Worm (Caenorhabditis elegans): ENCODE data around the gene daf-4.

Gene daf-4

ce11 chrIII:5642692-5643091, 17.8 kb downstream of the daf-4 start:
- no peak for TF ChIP-seq him-1 (tag; optimal IDR thresholded peaks at IDR 0.05)
- no peak for TF ChIP-seq dao-5 (tag; optimal IDR thresholded peaks at IDR 0.05)
- no peak for TF ChIP-seq W03F9.2 (tag; optimal IDR thresholded peaks at IDR 0.05)

ce11 chrIII:5653692-5654105, 28.8 kb downstream of the daf-4 start:
- TF ChIP-seq W03F9.2 (tag; optimal IDR thresholded peaks at IDR 0.05) (peak; percentile 20), dao-5 (tag; optimal IDR thresholded peaks at IDR 0.05) (no peak)

DNA sequence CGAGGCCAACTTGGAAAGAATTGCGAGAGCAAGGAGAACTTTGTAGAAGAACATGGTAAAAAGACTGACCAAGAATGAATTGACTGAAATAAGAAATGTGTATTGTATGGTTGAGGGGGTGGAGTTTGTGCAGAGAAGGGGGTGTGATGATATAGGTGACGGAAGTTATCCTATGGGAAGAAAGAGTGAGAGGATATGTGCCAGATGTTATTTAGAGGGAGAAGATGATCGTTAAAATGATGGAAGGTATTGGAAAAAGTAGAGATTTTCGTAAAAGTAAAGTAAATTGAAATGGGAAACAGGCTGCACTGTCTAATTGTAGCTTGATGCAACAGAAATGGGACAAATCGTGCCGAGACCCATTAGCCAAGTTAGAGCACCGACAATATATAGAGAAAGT, 32.0 kb downstream of the daf-4 start, which contains the start of gene sdz-21:
Gene sdz-21, minus strand, starts transcription at position 101 of the 400 bp plus-strand sequence.
- TF ChIP-seq W03F9.2 (tag; optimal IDR thresholded peaks at IDR 0.05) (no peak), him-1 (tag; optimal IDR thresholded peaks at IDR 0.05) (no peak), dao-5 (tag; optimal IDR thresholded peaks at IDR 0.05) (no peak)

- TF ChIP-seq him-1 (tag; optimal IDR thresholded peaks at IDR 0.05) (no peak), W03F9.2 (tag; optimal IDR thresholded peaks at IDR 0.05) (no peak), dao-5 (tag; optimal IDR thresholded peaks at IDR 0.05) (no peak)
Measured at ce11 chrIII:5660976-5661375, 36.0 kb downstream of the daf-4 start, which contains the start of gene F54E7.6. F54E7.6 (minus strand) TSS chrIII:5661085.

DNA sequence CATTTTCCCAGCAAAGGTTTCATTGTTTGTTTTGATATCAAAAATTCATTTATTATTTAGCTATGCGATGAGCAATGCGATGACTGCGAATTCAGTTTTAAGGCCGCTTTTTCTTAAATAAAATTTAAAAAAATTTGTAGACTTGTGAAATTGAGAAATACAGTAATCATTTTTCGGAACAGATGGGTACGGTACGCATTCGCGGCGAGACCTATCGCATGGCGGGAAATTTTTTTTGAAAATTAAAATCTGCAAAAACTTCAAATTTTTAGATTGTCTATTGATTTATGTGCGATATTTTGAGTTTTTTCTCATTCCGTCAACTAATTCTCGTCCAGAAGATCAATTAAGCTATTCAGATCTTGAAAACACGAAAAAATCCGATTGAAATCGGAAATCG, 38.6 kb downstream of the daf-4 start:
- no peak for TF ChIP-seq him-1 (tag; optimal IDR thresholded peaks at IDR 0.05)
- peak; percentile 72 for TF ChIP-seq W03F9.2 (tag; optimal IDR thresholded peaks at IDR 0.05)

ce11 chrIII:5663933-5664332, 39.0 kb downstream of the daf-4 start, which contains the start of gene par-3:
par-3 (plus strand) TSS chrIII:5664233.
- TF ChIP-seq W03F9.2 (tag; optimal IDR thresholded peaks at IDR 0.05) = no peak
- no peak for TF ChIP-seq dao-5 (tag; optimal IDR thresholded peaks at IDR 0.05)
- TF ChIP-seq him-1 (tag; optimal IDR thresholded peaks at IDR 0.05) = no peak

ce11 chrIII:5665278-5665677, 40.3 kb downstream of the daf-4 start:
- TF ChIP-seq him-1 (tag; optimal IDR thresholded peaks at IDR 0.05) (no peak), W03F9.2 (tag; optimal IDR thresholded peaks at IDR 0.05) (no peak), dao-5 (tag; optimal IDR thresholded peaks at IDR 0.05) (no peak)

ce11 chrIII:5665710-5666109, 40.8 kb downstream of the daf-4 start:
- no peak for TF ChIP-seq W03F9.2 (tag; optimal IDR thresholded peaks at IDR 0.05)
- no peak for TF ChIP-seq him-1 (tag; optimal IDR thresholded peaks at IDR 0.05)
- TF ChIP-seq dao-5 (tag; optimal IDR thresholded peaks at IDR 0.05) = no peak

DNA sequence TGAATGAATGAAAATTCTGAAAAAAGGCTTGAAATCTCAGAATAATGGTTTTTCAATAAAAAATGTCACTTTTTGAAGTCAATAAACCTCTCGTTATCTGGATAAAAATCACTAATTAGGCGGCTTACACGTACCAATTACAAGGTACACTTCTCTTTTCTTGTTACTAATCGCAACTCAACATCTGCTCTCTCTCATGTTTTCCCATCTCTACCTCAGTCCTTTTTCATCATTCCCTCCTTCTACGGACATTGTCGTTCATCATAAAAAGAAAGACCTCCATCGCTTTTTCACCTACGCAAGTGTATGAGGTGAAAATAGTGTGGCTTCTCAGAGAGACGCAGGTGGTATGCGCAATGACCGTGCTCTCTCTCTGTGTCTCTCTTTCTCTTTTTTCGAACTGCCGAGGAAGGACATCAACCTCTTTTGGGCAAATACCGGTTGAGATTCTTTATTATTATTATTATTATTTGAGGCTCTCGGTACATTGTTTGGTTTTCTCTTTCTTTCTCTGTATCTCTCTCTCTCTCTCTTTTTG, 43.1 kb downstream of the daf-4 start:
- no peak for TF ChIP-seq him-1 (tag; optimal IDR thresholded peaks at IDR 0.05)
- TF ChIP-seq dao-5 (tag; optimal IDR thresholded peaks at IDR 0.05) = no peak
- no peak for TF ChIP-seq W03F9.2 (tag; optimal IDR thresholded peaks at IDR 0.05)

DNA sequence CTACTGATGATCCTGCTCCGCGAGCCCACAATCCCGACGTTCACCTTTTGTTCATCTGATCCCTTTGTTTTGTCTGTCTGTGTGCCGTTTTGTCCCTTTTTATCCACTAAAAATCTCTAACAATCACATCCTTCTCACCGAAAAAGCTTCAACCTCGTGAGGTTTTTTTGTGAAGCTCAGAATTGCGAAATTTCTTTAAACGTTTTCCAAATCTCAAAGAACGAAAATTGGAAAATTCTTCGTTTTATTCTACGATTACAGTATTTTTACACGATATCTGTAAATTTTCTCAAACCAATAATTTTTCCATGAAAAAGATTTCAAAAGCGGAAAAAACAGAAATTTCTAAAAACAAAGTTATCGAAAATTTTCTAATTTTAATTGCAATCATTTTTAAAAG, 49.3 kb downstream of the daf-4 start:
- no peak for TF ChIP-seq dao-5 (tag; optimal IDR thresholded peaks at IDR 0.05)
- no peak for TF ChIP-seq him-1 (tag; optimal IDR thresholded peaks at IDR 0.05)
- TF ChIP-seq W03F9.2 (tag; optimal IDR thresholded peaks at IDR 0.05) = no peak

ce11 chrIII:5675384-5675984, 50.5 kb downstream of the daf-4 start:
- no peak for TF ChIP-seq dao-5 (tag; optimal IDR thresholded peaks at IDR 0.05)
- TF ChIP-seq him-1 (tag; optimal IDR thresholded peaks at IDR 0.05) = no peak
- TF ChIP-seq W03F9.2 (tag; optimal IDR thresholded peaks at IDR 0.05) = no peak

DNA sequence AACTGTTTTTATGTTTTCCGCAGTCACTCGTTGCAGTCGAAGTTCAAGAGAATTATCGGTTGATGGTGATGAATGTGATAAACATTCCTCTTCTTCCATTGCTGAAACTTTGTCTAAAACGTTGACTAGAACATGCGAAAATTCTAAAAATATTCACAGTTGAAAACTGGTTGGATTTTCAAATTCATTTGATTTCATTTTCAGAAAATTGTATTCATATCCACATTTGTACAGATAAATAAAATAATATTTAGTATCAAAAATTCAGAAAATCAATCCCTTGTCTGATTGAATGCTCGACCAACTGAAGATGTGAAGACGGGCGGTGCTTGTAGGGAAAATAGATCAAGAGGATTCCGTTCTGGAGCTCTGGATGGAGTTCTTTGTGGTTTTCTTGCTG, 52.9 kb downstream of the daf-4 start, which contains the start of gene F54E7.9:
Gene F54E7.9, minus strand, starts transcription at position 101 of the 400 bp plus-strand sequence.
- no peak for TF ChIP-seq dao-5 (tag; optimal IDR thresholded peaks at IDR 0.05)
- TF ChIP-seq W03F9.2 (tag; optimal IDR thresholded peaks at IDR 0.05) = no peak
- TF ChIP-seq him-1 (tag; optimal IDR thresholded peaks at IDR 0.05) = no peak

DNA sequence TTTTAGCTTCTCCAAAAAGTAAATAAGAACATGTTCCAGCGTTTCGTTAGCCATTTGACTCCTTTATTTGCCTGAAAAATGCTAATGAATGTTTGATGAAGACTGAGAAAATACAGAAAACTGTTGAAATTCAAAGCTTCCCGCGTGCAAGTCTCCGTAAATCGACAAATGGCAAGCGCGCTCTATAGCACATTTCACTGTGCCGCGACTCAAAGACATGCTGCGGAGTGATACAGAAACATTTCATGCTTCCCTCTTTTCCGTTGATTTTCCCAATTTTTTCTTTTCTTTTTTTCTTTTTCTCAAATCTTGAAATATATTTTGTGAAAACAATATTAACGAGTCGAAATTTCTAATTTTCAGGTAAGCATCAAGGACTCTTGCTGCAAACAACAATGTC, 54.0 kb downstream of the daf-4 start, which contains the start of the genes ska-3 and rps-12:
Gene ska-3, minus strand, starts transcription at position 71 of the 400 bp plus-strand sequence.
Gene rps-12, plus strand, starts transcription at position 364 of the 400 bp plus-strand sequence.
- peak; percentile 99 for TF ChIP-seq him-1 (tag; optimal IDR thresholded peaks at IDR 0.05)
- peak; percentile 98 for TF ChIP-seq W03F9.2 (tag; optimal IDR thresholded peaks at IDR 0.05)
- TF ChIP-seq dao-5 (tag; optimal IDR thresholded peaks at IDR 0.05) = no peak

DNA sequence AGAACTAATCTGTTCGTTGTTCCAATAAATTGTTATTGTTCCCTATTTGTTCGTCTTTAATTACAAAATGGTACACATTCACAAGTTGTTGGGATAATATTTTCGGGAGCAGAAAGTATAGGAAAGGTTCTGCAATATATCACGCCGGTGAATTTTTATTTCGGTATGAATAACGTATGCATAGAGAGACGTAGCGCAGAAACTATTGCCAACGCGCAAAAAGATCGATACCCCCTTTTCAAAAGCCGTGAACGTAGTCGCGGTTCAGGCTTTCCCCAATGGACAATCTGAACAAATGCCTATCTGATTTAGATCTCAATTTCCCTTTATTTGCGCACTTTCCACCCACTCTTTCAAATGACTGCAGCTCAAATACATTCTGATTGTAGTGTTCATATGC, 55.2 kb downstream of the daf-4 start, which contains the start of gene pst-2:
Gene pst-2, plus strand, starts transcription at position 293 of the 400 bp plus-strand sequence.
- TF ChIP-seq W03F9.2 (tag; optimal IDR thresholded peaks at IDR 0.05) (no peak), dao-5 (tag; optimal IDR thresholded peaks at IDR 0.05) (no peak), him-1 (tag; optimal IDR thresholded peaks at IDR 0.05) (no peak)
